Worm (Caenorhabditis elegans) whole organism, L4/young adult: Measurements from ENCODE around the gene C39B5.2.
"Not testable (repeated sequence)": the region's sequence is repeated elsewhere in the genome, so short reads cannot be mapped to it uniquely, and the experiment has no call there.

ENCODE experiments used
- W03F9.2 ChIP-seq: fragments of 150-350 bp; optimal IDR thresholded peaks from 2 replicates; lab custom pipeline; 2014; ENCODE audit warnings: missing biosample characterization, missing genetic modification characterization
- dao-5 ChIP-seq: sonication (generic microtip); optimal IDR thresholded peaks from 2 replicates; lab custom pipeline; 2016; ENCODE audit warnings: missing genotype, missing genetic modification characterization, moderate library complexity, missing compliant biosample characterization
- him-1 ChIP-seq: sonication (generic microtip); optimal IDR thresholded peaks from 2 replicates; lab custom pipeline; 2016; ENCODE audit warnings: missing genotype, missing genetic modification reagents, missing genetic modification characterization, missing compliant biosample characterization

Gene C39B5.2

DNA sequence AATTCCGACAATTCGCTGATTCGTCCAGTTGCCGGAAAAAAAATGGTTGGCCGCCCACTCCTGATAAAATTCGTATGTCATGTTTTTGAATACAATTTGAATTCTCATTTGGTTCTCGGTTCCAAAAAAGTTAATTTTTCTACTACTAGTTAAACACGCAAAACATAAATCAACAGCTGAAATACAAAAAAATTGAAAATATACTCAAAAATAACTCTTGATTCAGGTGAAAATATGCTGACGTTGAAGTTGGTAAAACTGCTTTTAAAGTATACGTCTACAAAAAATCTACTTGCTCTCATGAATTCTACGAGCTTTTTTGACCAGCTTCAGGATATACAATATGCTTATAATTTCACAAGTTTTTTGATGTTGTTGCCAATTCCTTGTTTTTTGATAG, 5.8 kb downstream of the C39B5.2 start, which contains the start of gene srz-56:
Gene srz-56, plus strand, starts transcription at position 301 of the 400 bp plus-strand sequence.
- TF ChIP-seq dao-5 (tag; lab: Kevin White, UChicago) (no peak), W03F9.2 (tag; lab: Kevin White, UChicago) (no peak), him-1 (no peak)

DNA sequence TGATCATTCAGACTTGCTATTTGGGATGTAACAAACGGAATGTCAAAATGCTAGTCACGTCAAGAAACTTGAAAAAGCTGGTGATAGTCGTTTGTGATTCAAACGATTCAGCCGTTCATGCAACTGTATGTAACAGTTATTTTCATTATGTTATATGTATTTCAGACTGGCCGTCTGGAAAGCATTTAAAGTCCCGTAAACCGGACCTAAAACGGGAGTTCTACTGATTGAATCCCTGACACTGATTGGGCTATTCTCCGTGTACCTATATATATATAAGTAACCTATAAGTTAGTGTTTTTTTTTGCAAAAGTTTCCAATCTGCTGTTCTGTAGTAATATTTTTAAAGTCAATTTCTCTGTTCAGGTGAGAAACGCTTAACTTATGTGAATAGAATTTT, 8.9 kb downstream of the C39B5.2 start:
- TF ChIP-seq dao-5 (tag; lab: Kevin White, UChicago): no peak
- TF ChIP-seq him-1: no peak
- no peak for TF ChIP-seq W03F9.2 (tag; lab: Kevin White, UChicago)

DNA sequence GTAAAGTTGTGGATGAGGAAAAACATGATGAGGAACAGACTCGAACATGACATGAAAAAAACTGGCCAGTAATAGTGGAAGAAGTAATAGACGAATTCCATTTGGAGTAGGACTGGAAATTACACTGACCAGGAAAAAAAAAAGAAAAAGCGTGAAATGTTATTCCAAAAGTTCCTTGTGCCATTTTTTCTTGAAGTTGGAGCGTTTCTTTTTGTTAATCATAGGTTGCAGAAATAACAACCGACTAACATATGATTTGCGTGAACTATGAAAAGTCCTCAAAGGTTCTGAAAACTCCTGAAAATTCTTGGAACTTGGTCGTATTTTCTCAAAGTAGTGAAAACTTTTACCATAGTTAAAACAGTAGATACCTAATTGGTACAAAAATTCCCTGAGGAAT, 11.0 kb downstream of the C39B5.2 start, which contains the start of gene srd-67:
Gene srd-67, minus strand, starts transcription at position 101 of the 400 bp plus-strand sequence.
- TF ChIP-seq W03F9.2 (tag; lab: Kevin White, UChicago) (no peak), him-1 (no peak), dao-5 (tag; lab: Kevin White, UChicago) (no peak)

DNA sequence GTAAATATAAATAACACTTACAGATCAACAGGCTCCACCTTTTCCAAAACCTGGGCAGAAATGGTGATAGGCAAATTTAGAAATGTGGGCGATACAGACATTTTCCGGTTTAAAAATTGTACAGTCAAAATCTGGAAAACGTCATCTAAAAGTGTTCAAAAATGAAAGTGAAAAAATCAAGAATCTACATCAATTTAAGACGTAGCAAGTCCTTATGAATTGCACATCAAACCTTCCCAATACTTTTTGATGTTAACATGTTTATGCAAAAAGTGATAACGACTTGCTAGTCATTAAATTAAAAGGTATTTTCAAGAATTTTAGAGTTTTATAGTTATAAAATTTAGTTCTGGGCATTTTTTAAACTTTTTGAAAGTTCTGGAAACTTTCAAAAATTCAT, 16.7 kb downstream of the C39B5.2 start, which contains the start of gene fbxa-7:
Gene fbxa-7, minus strand, starts transcription at position 101 of the 400 bp plus-strand sequence.
- no peak for TF ChIP-seq W03F9.2 (tag; lab: Kevin White, UChicago)

DNA sequence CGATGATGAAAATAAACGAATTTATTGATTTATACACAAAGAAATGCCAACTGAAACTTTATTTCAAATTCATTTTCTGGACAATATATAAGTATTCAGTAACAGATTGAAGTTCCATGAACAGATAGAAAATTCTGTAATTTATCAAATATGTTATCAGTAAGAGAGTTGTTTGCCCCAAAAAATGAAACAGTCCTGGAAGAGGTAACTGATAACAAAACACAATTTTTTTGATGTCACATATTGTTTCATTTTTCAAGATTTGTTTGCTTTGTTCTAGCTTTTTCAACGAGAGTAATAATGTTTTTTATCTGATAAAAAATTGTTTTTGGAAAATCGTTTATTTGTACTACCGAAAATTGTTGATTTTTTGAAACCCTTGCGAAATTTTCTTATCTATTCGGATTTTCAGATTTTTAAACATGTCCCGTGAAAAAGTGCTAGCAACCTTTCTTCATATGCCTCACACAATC, 18.4 kb downstream of the C39B5.2 start, which contains the start of gene fbxa-73:
Gene fbxa-73, plus strand, starts transcription at position 423 of the 473 bp plus-strand sequence.
- TF ChIP-seq dao-5 (tag; lab: Kevin White, UChicago): no peak
- no peak for TF ChIP-seq him-1
- TF ChIP-seq W03F9.2 (tag; lab: Kevin White, UChicago): no peak

DNA sequence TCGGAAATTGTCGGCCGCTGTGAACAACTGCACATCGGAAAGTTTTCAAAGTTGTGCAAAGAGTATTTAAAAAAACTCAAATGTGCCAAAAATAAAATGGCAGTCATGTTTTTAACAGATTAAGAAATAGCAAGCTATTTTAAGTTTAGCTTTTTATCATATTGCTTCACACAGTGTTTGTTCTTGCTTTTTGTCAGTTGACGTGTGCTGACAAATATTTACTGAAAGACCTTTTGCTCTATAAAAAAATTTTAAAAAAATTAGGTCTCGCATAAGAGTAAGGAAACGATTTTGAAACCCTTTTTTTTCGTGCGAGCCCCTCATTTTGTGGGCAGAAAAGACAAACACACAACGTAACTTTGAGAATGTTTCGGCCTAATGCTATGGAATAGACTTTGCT, 20.8 kb downstream of the C39B5.2 start, which contains the start of gene fbxa-71:
Gene fbxa-71, plus strand, starts transcription at position 301 of the 400 bp plus-strand sequence.
- TF ChIP-seq dao-5 (tag; lab: Kevin White, UChicago): no peak
- no peak for TF ChIP-seq him-1
- no peak for TF ChIP-seq W03F9.2 (tag; lab: Kevin White, UChicago)

DNA sequence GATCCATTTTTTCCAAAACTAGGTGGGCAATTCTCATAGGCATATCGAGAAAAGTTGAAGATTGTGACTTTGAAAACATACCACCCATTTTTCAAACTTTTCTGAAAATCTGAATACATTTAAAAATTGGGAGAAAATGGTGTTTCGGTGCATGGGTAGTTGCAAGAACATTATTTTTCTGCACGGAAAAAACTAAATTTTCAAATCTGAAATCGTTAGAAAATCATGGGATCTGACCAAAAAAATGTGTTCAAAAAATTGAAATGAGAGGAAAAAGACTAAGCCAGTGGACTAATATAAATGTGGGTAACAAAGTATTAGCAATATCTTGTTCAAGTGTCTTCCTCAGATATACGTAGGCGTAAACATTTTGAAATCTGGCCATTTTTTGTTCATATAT, 24.2 kb downstream of the C39B5.2 start, which contains the start of gene fbxa-43:
Gene fbxa-43, minus strand, starts transcription at position 101 of the 400 bp plus-strand sequence.
- TF ChIP-seq W03F9.2 (tag; lab: Kevin White, UChicago): no peak
- TF ChIP-seq him-1: no peak
- no peak for TF ChIP-seq dao-5 (tag; lab: Kevin White, UChicago)

DNA sequence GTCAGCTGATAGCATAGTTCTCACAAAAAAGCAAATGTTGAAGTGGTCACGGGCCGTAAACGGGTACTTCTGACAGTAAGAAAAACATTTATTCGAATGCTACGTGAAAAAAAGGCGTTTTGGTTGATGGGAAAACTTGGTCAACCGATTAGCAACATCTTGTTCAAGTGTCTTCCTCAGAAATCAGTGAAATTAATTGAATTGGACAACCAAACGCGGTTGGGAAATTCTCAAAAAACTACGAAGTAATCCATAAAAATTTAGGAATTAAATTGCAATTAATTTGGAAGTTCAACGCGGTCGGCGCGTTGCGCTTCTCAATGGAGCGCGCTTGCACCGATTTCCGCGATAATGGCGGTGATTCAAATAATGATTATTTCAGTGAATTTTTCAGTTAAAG, 24.6 kb downstream of the C39B5.2 start:
- no peak for TF ChIP-seq W03F9.2 (tag; lab: Kevin White, UChicago)
- no peak for TF ChIP-seq him-1
- TF ChIP-seq dao-5 (tag; lab: Kevin White, UChicago): no peak

DNA sequence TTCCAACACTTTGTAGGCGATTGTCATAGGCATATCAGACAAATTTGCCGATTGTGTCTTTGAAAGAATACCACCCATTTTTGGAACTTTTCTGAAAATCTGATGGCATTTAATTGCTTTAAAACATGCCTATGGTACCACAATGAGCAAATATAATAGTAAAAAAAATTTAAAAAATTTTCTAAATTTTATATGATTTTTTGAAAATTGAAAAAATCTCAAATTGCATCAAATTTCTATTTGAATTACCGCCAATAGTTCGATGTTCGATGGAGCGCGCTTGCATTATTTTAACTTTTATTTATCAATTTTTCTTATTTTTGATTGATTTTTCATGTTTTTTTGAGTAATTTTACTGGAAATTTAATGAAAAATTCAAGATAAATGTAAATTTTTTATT, 26.7 kb downstream of the C39B5.2 start, which contains the start of gene fbxa-42:
Gene fbxa-42, minus strand, starts transcription at position 101 of the 400 bp plus-strand sequence.
- not testable (repeated sequence) for TF ChIP-seq W03F9.2 (tag; lab: Kevin White, UChicago); him-1; dao-5 (tag; lab: Kevin White, UChicago)

DNA sequence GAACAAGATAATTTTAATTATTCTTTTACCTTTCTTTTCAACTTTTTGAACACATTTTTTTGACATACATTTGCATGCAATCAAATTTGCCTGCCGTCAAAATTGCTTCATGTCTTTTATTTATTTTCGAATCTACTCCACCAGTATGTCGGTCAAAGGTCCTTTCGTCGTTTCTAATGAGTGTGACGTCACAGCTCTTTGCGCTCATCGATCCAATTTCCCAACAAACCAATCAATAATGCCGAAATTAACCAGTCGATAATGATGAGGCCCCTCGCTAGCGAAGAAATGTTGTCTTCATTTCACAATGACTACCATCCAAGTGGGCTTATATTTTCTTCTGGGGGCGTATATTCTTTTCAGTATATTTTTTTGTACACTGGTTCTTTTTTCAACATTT, 28.3 kb downstream of the C39B5.2 start, which contains the start of gene Y54F10BM.6:
Gene Y54F10BM.6, plus strand, starts transcription at position 301 of the 400 bp plus-strand sequence.
- TF ChIP-seq him-1 (no peak), W03F9.2 (tag; lab: Kevin White, UChicago) (no peak), dao-5 (tag; lab: Kevin White, UChicago) (no peak)

DNA sequence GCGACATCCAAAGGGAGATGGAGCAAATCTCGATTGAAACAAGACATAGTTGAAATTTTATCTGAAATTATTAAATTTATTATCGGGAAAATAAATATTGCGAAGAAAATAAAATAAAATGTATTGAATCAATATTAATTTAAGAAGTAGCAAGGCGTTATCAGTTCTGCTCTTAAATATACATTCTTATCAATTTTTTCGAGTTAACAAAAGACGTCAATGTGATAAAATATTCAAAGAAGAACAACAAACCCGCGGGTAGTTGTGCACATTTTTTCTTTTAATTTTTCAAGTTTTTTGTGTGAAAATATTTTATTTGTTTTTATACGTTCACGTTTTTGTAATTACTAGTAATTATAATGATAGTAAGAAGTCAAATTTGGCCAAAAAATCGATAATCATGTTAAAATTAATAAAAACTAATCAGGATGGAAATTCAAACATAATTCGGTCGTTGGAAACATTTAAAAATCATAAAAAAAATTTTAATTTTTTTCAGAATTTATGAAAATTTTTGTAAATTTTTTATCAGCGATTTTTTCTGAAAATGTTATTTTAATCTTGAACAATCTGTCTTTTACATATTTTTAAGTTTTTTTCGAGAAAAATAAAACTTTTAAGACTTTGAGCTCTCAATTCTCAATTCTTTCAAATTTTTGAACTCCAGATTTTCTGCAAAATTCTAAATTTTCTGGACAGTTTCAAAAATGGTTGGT, 31.5 kb downstream of the C39B5.2 start, which contains the start of gene fbxa-9:
Gene fbxa-9, plus strand, starts transcription at position 666 of the 716 bp plus-strand sequence.
- TF ChIP-seq dao-5 (tag; lab: Kevin White, UChicago) (no peak), W03F9.2 (tag; lab: Kevin White, UChicago) (no peak), him-1 (no peak)

DNA sequence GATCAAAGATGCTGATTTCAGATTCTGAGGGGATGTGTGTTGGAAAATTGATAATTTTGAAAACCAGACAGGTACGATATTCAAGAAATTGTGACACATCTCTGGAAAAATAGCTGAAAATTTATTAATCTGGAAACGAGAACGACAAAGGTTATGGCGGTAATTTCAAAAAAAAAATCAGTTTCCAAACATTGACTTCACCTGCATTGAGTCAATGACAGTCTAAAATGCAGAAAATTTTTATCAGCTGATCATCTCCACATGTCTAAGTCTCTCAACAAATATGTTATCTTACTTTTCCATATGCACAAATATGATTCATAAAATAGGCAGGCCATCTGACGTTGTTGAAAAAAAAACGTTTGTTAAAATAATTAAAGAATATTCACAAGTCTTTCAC, 37.4 kb downstream of the C39B5.2 start, which contains the start of gene fbxa-48:
Gene fbxa-48, minus strand, starts transcription at position 101 of the 400 bp plus-strand sequence.
- TF ChIP-seq W03F9.2 (tag; lab: Kevin White, UChicago): no peak
- TF ChIP-seq him-1: no peak
- TF ChIP-seq dao-5 (tag; lab: Kevin White, UChicago): no peak

DNA sequence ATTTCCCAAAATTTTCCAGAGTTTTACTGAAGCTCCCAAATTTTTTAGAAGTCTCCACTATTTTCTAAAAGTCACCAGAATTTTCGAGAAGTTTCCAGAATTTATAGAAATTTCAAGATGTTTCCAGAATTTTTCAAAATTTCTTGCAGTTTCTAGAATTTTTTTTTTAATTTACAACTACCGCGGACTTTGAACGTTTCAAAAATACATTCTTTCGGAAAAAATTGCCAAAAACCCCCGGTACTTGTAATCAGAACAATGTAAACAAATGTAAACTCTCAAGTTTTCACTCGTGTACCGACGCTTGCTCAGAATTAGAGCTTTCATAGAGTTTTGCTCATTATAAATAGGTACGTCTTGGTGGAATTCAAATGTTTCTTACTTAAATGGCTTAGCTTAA, 38.0 kb downstream of the C39B5.2 start, which contains the start of gene fbxa-39:
Gene fbxa-39, plus strand, starts transcription at position 301 of the 400 bp plus-strand sequence.
- TF ChIP-seq him-1 (no peak), dao-5 (tag; lab: Kevin White, UChicago) (no peak), W03F9.2 (tag; lab: Kevin White, UChicago) (no peak)

DNA sequence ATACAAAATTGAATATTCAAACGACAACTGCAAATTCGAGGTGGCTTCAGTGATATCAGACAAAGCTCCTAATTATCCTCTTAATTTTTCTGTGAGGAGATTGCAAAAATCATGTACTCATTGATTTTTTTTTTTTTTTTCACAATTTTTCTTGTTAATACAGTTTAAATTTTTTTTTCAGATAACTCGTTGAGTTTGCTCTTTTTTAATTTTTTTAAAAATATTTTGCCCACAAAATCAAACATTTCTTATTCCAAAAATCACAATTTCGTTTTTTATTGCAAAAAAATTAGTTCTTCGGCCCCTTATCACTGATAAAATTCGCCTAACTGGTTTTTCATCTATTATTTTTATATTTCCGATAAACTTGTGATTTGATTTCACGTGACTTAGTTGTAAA, 42.2 kb downstream of the C39B5.2 start, which contains the start of gene Y54F10BM.21:
Gene Y54F10BM.21, plus strand, starts transcription at position 301 of the 400 bp plus-strand sequence.
- no peak for TF ChIP-seq W03F9.2 (tag; lab: Kevin White, UChicago)
- no peak for TF ChIP-seq dao-5 (tag; lab: Kevin White, UChicago)
- TF ChIP-seq him-1: no peak
